Fruit fly (Drosophila melanogaster) S2 (cell line): ENCODE measurements around the gene CG3744.

Experiments
- CG8478 ChIP-seq: fragments of >200 bp; optimal IDR thresholded peaks from 2 replicates; lab custom pipeline; 2018
- CTCF ChIP-seq, 2 experiments: fragments of >200 bp; optimal IDR thresholded peaks; 2 replicates each; lab custom pipeline; 2018

- TF ChIP-seq CTCF (optimal IDR thresholded peaks at IDR 0.05; lab: Kevin White, UChicago) (no peak), CG8478 (lab: Kevin White, UChicago) (no peak)
Observed at dm6 chr3R:24910097-24910496, 33.6 kb upstream of the CG3744 start.
